Comparison of ENCODE assay signal across 1 fruit fly cellular context in the genomic region with DNA sequence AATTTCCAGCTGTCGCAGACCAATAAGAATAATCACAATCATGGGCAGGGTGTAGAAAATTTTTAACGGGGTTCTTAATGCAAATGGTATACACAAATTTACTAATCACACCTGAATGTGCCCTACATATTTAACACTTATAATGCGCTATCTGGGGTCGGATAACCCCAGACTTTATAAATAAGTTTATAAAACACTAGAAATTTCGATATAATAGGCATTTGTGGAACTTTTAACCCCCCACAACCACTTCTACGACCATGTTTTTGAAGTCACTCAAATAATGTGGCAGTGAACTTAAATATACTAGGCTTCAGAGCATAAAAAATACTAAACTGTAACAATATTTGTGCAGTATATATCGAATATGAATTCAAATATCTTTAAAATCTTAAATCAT.
TF ChIP-seq lines count a peak whose summit lies in the region.

A gene (minus strand): TSS at position 264 of the 400 bp plus-strand sequence.

TF ChIP-seq in whole organism, embryonic, 481 proteins besides CTCF, POLR2A, EP300 and RAD21 (continued from another document and continues in another):
- TF ChIP-seq luna (GFP tag; optimal IDR thresholded peaks at IDR 0.05; lab: Kevin White, UChicago) (peak; percentile 97), CG1603 (tag; optimal IDR thresholded peaks at IDR 0.05; lab: Kevin White, UChicago) (peak; percentile 96), CG17612 (GFP tag; IDR thresholded peaks at IDR 0.05; lab: Robert Waterston, UW) (peak; percentile 92), chm (GFP tag; IDR thresholded peaks at IDR 0.05; lab: Robert Waterston, UW) (peak; percentile 93), CG5180 (GFP tag; optimal IDR thresholded peaks at IDR 0.05; lab: Kevin White, UChicago) (peak; percentile 90), slou (GFP tag; optimal IDR thresholded peaks at IDR 0.05; lab: Kevin White, UChicago) (peak; percentile 94), Sin3A (optimal IDR thresholded peaks at IDR 0.05; lab: Kevin White, UChicago) (no peak), zen (tag; optimal IDR thresholded peaks at IDR 0.05; lab: Kevin White, UChicago) (peak; percentile 98), maf-S (GFP tag; optimal IDR thresholded peaks at IDR 0.05; lab: Kevin White, UChicago) (peak; percentile 98), ems (GFP tag; optimal IDR thresholded peaks at IDR 0.05; lab: Kevin White, UChicago) (peak; percentile 96), BtbVII (GFP tag; optimal IDR thresholded peaks at IDR 0.05; lab: Kevin White, UChicago) (peak; percentile 98), D (optimal IDR thresholded peaks at IDR 0.05; lab: Kevin White, UChicago) (no peak), D (GFP tag; optimal IDR thresholded peaks at IDR 0.05; lab: Kevin White, UChicago) (peak; percentile 94), CG31365 (tag; optimal IDR thresholded peaks at IDR 0.05; lab: Kevin White, UChicago) (peak; percentile 91), CG11723 (GFP tag; optimal IDR thresholded peaks at IDR 0.05; lab: Kevin White, UChicago) (peak; percentile 96), tx (GFP tag; optimal IDR thresholded peaks at IDR 0.05; lab: Kevin White, UChicago) (peak; percentile 98), scrt (GFP tag; optimal IDR thresholded peaks at IDR 0.05; lab: Kevin White, UChicago) (peak; percentile 94), Gug (GFP tag; IDR thresholded peaks at IDR 0.05; lab: Robert Waterston, UW) (peak; percentile 97), pb (GFP tag; optimal IDR thresholded peaks at IDR 0.05; lab: Kevin White, UChicago) (peak; percentile 90), psq (GFP tag; optimal IDR thresholded peaks at IDR 0.05; lab: Kevin White, UChicago) (peak; percentile 87), Sry-β (GFP tag; optimal IDR thresholded peaks at IDR 0.05; lab: Kevin White, UChicago) (peak; percentile 61), CG9876 (GFP tag; optimal IDR thresholded peaks at IDR 0.05; lab: Kevin White, UChicago) (peak; percentile 96), CG30431 (GFP tag; optimal IDR thresholded peaks at IDR 0.05; lab: Kevin White, UChicago) (peak; percentile 96), CG14860 (GFP tag; IDR thresholded peaks at IDR 0.05; lab: Robert Waterston, UW; ENCODE audit: partially characterized antibody) (no peak), Mad (GFP tag; optimal IDR thresholded peaks at IDR 0.05; lab: Kevin White, UChicago) (peak; percentile 97), Taf1 (GFP tag; IDR thresholded peaks at IDR 0.05; lab: Robert Waterston, UW) (peak; percentile 97), wdn (GFP tag; IDR thresholded peaks at IDR 0.05; lab: Robert Waterston, UW) (peak; percentile 96), CG13296 (GFP tag; optimal IDR thresholded peaks at IDR 0.05; lab: Kevin White, UChicago) (peak; percentile 98), ase (GFP tag; IDR thresholded peaks at IDR 0.05; lab: Robert Waterston, UW) (peak; percentile 92), Dbx (GFP tag; IDR thresholded peaks at IDR 0.05; lab: Robert Waterston, UW) (peak; percentile 98), Eip74EF (GFP tag; optimal IDR thresholded peaks at IDR 0.05; lab: Kevin White, UChicago) (peak in 1 of 2 experiments; percentile 97), CG11696 (GFP tag; IDR thresholded peaks at IDR 0.05; lab: Robert Waterston, UW) (peak; percentile 90), CG18011 (GFP tag; optimal IDR thresholded peaks at IDR 0.05; lab: Kevin White, UChicago) (peak; percentile 89), CG14014 (GFP tag; IDR thresholded peaks at IDR 0.05; lab: Robert Waterston, UW) (peak; percentile 98), CG11398 (GFP tag; optimal IDR thresholded peaks at IDR 0.05; lab: Kevin White, UChicago) (peak; percentile 94), CG6689 (GFP tag; IDR thresholded peaks at IDR 0.05; lab: Robert Waterston, UW) (peak; percentile 98), CG6683 (GFP tag; optimal IDR thresholded peaks at IDR 0.05; lab: Kevin White, UChicago) (peak; percentile 92), pum (GFP tag; optimal IDR thresholded peaks at IDR 0.05; lab: Kevin White, UChicago) (peak; percentile 98), sqz (GFP tag; optimal IDR thresholded peaks at IDR 0.05; lab: Kevin White, UChicago) (no peak), Asciz (GFP tag; optimal IDR thresholded peaks at IDR 0.05; lab: Kevin White, UChicago) (peak; percentile 93), toy (GFP tag; IDR thresholded peaks at IDR 0.05; lab: Robert Waterston, UW) (peak; percentile 93), CG7928 (GFP tag; optimal IDR thresholded peaks at IDR 0.05; lab: Kevin White, UChicago) (peak; percentile 82), Hr3 (GFP tag; optimal IDR thresholded peaks at IDR 0.05; lab: Kevin White, UChicago) (peak; percentile 98), Hr51 (GFP tag; optimal IDR thresholded peaks at IDR 0.05; lab: Kevin White, UChicago) (peak; percentile 98), Mes4 (GFP tag; optimal IDR thresholded peaks at IDR 0.05; lab: Kevin White, UChicago) (peak; percentile 95), tio (GFP tag; optimal IDR thresholded peaks at IDR 0.05; lab: Kevin White, UChicago) (peak; percentile 98), Nf-YA (GFP tag; IDR thresholded peaks at IDR 0.05; lab: Robert Waterston, UW) (peak; percentile 83), CG18619 (GFP tag; optimal IDR thresholded peaks at IDR 0.05; lab: Kevin White, UChicago) (peak; percentile 98), CG11695 (GFP tag; IDR thresholded peaks at IDR 0.05; lab: Robert Waterston, UW) (peak; percentile 98), Dll (GFP tag; IDR thresholded peaks at IDR 0.05; lab: Robert Waterston, UW; ENCODE audit: partially characterized antibody) (peak; percentile 56; the same call in 3 of the 4 replicates), Dek (tag; optimal IDR thresholded peaks at IDR 0.05; lab: Kevin White, UChicago) (peak; percentile 98), sc (optimal IDR thresholded peaks at IDR 0.05; lab: Kevin White, UChicago) (no peak), sc (GFP tag; optimal IDR thresholded peaks at IDR 0.05; lab: Kevin White, UChicago) (peak; percentile 92), dimm (GFP tag; IDR thresholded peaks at IDR 0.05; lab: Robert Waterston, UW) (peak; percentile 92), mam (GFP tag; optimal IDR thresholded peaks at IDR 0.05; lab: Kevin White, UChicago) (peak; percentile 99), salm (tag; optimal IDR thresholded peaks at IDR 0.05; lab: Kevin White, UChicago) (peak; percentile 97), CG32772 (GFP tag; IDR thresholded peaks at IDR 0.05; lab: Robert Waterston, UW) (peak; percentile 96), CG10274 (GFP tag; optimal IDR thresholded peaks at IDR 0.05; lab: Kevin White, UChicago) (peak; percentile 92), Mrtf (GFP tag; IDR thresholded peaks at IDR 0.05; lab: Robert Waterston, UW) (peak; percentile 98), ind (GFP tag; optimal IDR thresholded peaks at IDR 0.05; lab: Kevin White, UChicago) (peak; percentile 98), Atf6 (GFP tag; IDR thresholded peaks at IDR 0.05; lab: Robert Waterston, UW) (peak; percentile 98), Trl (optimal IDR thresholded peaks at IDR 0.05; lab: Kevin White, UChicago) (no peak), Trl (GFP tag; optimal IDR thresholded peaks at IDR 0.05; lab: Kevin White, UChicago) (peak; percentile 99), vnd (GFP tag; IDR thresholded peaks at IDR 0.05; lab: Robert Waterston, UW; ENCODE audit: partially characterized antibody) (no peak), Xbp1 (GFP tag; optimal IDR thresholded peaks at IDR 0.05; lab: Kevin White, UChicago) (peak; percentile 99), pita (GFP tag; optimal IDR thresholded peaks at IDR 0.05; lab: Kevin White, UChicago) (no peak), CG10321 (GFP tag; IDR thresholded peaks at IDR 0.05; lab: Robert Waterston, UW) (peak; percentile 71; the same call in 1 of the 2 replicates), bab2 (GFP tag; optimal IDR thresholded peaks at IDR 0.05; lab: Kevin White, UChicago) (peak; percentile 98), Scr (GFP tag; IDR thresholded peaks at IDR 0.05; lab: Robert Waterston, UW; ENCODE audit: partially characterized antibody) (peak; percentile 60), CG4328 (GFP tag; optimal IDR thresholded peaks at IDR 0.05; lab: Kevin White, UChicago) (peak; percentile 98), CG15514 (GFP tag; optimal IDR thresholded peaks at IDR 0.05; lab: Kevin White, UChicago) (peak; percentile 94), CG2129 (GFP tag; IDR thresholded peaks at IDR 0.05; lab: Robert Waterston, UW; ENCODE audit: partially characterized antibody) (no peak), al (GFP tag; IDR thresholded peaks at IDR 0.05; lab: Robert Waterston, UW) (peak; percentile 98), CG31441 (GFP tag; IDR thresholded peaks at IDR 0.05; lab: Robert Waterston, UW) (peak; percentile 97), exex (tag; optimal IDR thresholded peaks at IDR 0.05; lab: Kevin White, UChicago) (peak; percentile 88), sug (tag; optimal IDR thresholded peaks at IDR 0.05; lab: Kevin White, UChicago) (peak; percentile 98), tna (GFP tag; IDR thresholded peaks at IDR 0.05; lab: Robert Waterston, UW; ENCODE audit: partially characterized antibody) (no peak), ci (GFP tag; IDR thresholded peaks at IDR 0.05; lab: Robert Waterston, UW) (peak; percentile 98), CG31388 (GFP tag; optimal IDR thresholded peaks at IDR 0.05; lab: Kevin White, UChicago) (peak; percentile 95), tup (GFP tag; optimal IDR thresholded peaks at IDR 0.05; lab: Kevin White, UChicago) (peak; percentile 95), p53 (GFP tag; optimal IDR thresholded peaks at IDR 0.05; lab: Kevin White, UChicago) (peak; percentile 91), Atf-2 (GFP tag; optimal IDR thresholded peaks at IDR 0.05; lab: Kevin White, UChicago) (peak; percentile 98), zfh1 (GFP tag; IDR thresholded peaks at IDR 0.05; lab: Robert Waterston, UW) (peak; percentile 97), CG3281 (GFP tag; optimal IDR thresholded peaks at IDR 0.05; lab: Kevin White, UChicago) (peak; percentile 98), CG18476 (GFP tag; optimal IDR thresholded peaks at IDR 0.05; lab: Kevin White, UChicago) (peak; percentile 96), Opbp (GFP tag; IDR thresholded peaks at IDR 0.05; lab: Robert Waterston, UW; ENCODE audit: partially characterized antibody) (0 out of 3 replicates have a peak, but pooled peaks have one; percentile 10), gem (tag; optimal IDR thresholded peaks at IDR 0.05; lab: Kevin White, UChicago) (peak; percentile 99), Adf1 (GFP tag; IDR thresholded peaks at IDR 0.05; lab: Robert Waterston, UW) (peak; percentile 85), bigmax (GFP tag; optimal IDR thresholded peaks at IDR 0.05; lab: Kevin White, UChicago) (peak; percentile 73), Drgx (GFP tag; IDR thresholded peaks at IDR 0.05; lab: Robert Waterston, UW) (peak; percentile 97), CG6272 (GFP tag; IDR thresholded peaks at IDR 0.05; lab: Robert Waterston, UW) (peak; percentile 97), zfh2 (GFP tag; optimal IDR thresholded peaks at IDR 0.05; lab: Kevin White, UChicago) (peak; percentile 99), Dp (GFP tag; optimal IDR thresholded peaks at IDR 0.05; lab: Kevin White, UChicago) (peak; percentile 42), schlank (tag; optimal IDR thresholded peaks at IDR 0.05; lab: Kevin White, UChicago) (peak; percentile 97), CG2875 (GFP tag; optimal IDR thresholded peaks at IDR 0.05; lab: Kevin White, UChicago) (peak; percentile 95), lilli (GFP tag; optimal IDR thresholded peaks at IDR 0.05; lab: Kevin White, UChicago) (peak; percentile 99), zen2 (GFP tag; IDR thresholded peaks at IDR 0.05; lab: Robert Waterston, UW; ENCODE audit: partially characterized antibody) (no peak), CG15479 (GFP tag; optimal IDR thresholded peaks at IDR 0.05; lab: Kevin White, UChicago) (peak; percentile 48), CG7839 (tag; optimal IDR thresholded peaks at IDR 0.05; lab: Kevin White, UChicago) (peak; percentile 98), CG10267 (tag; optimal IDR thresholded peaks at IDR 0.05; lab: Kevin White, UChicago) (peak; percentile 92), MBD-R2 (GFP tag; IDR thresholded peaks at IDR 0.05; lab: Robert Waterston, UW) (peak; percentile 98), vfl (GFP tag; optimal IDR thresholded peaks at IDR 0.05; lab: Kevin White, UChicago) (peak; percentile 97), crp (GFP tag; optimal IDR thresholded peaks at IDR 0.05; lab: Kevin White, UChicago) (peak; percentile 43 to 79), CG12744 (GFP tag; optimal IDR thresholded peaks at IDR 0.05; lab: Kevin White, UChicago) (peak; percentile 98), sna (GFP tag; IDR thresholded peaks at IDR 0.05; lab: Robert Waterston, UW; ENCODE audit: partially characterized antibody) (no peak), Spps (tag; optimal IDR thresholded peaks at IDR 0.05; lab: Kevin White, UChicago) (peak; percentile 95), croc (GFP tag; conservative IDR thresholded peaks at IDR 0.05; lab: Robert Waterston, UW) (peak; percentile 95), CG7357 (GFP tag; IDR thresholded peaks at IDR 0.05; lab: Robert Waterston, UW) (peak; percentile 94), CG3838 (GFP tag; optimal IDR thresholded peaks at IDR 0.05; lab: Kevin White, UChicago) (peak; percentile 93), cg (GFP tag; optimal IDR thresholded peaks at IDR 0.05; lab: Kevin White, UChicago) (no peak), CG16813 (GFP tag; IDR thresholded peaks at IDR 0.05; lab: Robert Waterston, UW; ENCODE audit: partially characterized antibody) (0 out of 3 replicates have a peak, but pooled peaks have one; percentile 43), NC2β (GFP tag; optimal IDR thresholded peaks at IDR 0.05; lab: Kevin White, UChicago) (peak; percentile 98), CG17912 (GFP tag; optimal IDR thresholded peaks at IDR 0.05; lab: Kevin White, UChicago) (peak; percentile 92), CG17186 (GFP tag; optimal IDR thresholded peaks at IDR 0.05; lab: Kevin White, UChicago) (peak; percentile 87), wor (GFP tag; IDR thresholded peaks at IDR 0.05; lab: Robert Waterston, UW) (peak; percentile 90), Dad (GFP tag; optimal IDR thresholded peaks at IDR 0.05; lab: Kevin White, UChicago) (peak; percentile 96), grau (tag; optimal IDR thresholded peaks at IDR 0.05; lab: Kevin White, UChicago) (peak; percentile 98), CG9215 (GFP tag; IDR thresholded peaks at IDR 0.05; lab: Robert Waterston, UW) (peak; percentile 98), CG2120 (GFP tag; optimal IDR thresholded peaks at IDR 0.05; lab: Kevin White, UChicago) (peak; percentile 99), BEAF-32 (GFP tag; optimal IDR thresholded peaks at IDR 0.05; lab: Kevin White, UChicago) (peak; percentile 70), CG18599 (GFP tag; optimal IDR thresholded peaks at IDR 0.05; lab: Kevin White, UChicago) (peak; percentile 99), CG7786 (GFP tag; optimal IDR thresholded peaks at IDR 0.05; lab: Kevin White, UChicago) (peak; percentile 98), CG3163 (GFP tag; optimal IDR thresholded peaks at IDR 0.05; lab: Kevin White, UChicago) (peak; percentile 87), Max (GFP tag; optimal IDR thresholded peaks at IDR 0.05; lab: Kevin White, UChicago) (peak; percentile 98), tll (GFP tag; optimal IDR thresholded peaks at IDR 0.05; lab: Kevin White, UChicago) (peak; percentile 30 to 94)
